Worm (Caenorhabditis elegans): ENCODE measurements around the gene C32A9.1.

Gene C32A9.1

DNA sequence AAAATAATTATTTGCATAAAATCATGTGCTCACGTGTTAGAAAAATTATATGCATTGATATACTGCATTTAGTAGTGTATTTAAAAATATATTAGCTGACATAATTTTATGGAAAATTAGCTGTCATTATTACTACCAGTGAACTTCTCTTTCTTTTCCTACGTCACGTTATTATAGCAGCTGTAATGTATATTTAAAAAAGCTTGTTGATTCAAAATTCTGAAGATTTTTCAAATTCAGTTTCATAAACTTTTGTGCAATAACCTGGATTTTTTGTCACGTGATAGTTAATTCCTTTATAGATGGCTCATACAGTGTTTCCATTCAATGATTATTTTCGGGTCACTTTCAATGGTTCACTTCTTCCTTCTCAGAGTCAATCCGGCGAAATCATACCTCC lies 47.5 kb downstream of the C32A9.1 start, which contains the start of gene F44A6.3:
F44A6.3 (plus strand) TSS at position 301 of the 400 bp plus-strand sequence.
- TF ChIP-seq let-526 (GFP tag; IDR thresholded peaks at IDR 0.05) (no peak), ztf-3 (GFP tag; optimal IDR thresholded peaks at IDR 0.05) (no peak)

DNA sequence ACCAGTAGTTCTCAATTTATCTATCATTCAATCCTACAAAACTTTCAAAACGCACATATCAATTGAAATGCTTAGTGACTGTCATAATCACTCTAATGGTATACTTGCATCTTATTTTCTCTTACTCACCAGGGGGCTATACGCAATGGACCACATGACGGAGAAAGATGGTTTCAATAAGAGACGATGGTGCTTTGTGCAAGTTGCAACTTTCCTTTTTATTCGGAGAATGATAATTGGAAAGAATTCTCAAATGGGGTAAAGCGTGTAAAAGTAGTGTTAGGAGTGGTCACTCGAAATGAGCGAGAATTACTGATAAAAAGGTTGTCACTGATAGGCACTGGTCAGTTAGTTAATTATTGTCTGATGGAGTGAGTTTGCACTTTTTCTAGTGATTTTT lies 51.5 kb downstream of the C32A9.1 start:
- TF ChIP-seq tbx-9 (tag; optimal IDR thresholded peaks at IDR 0.05; ENCODE audit: borderline replicate concordance): no peak
- TF ChIP-seq F39B2.1 (GFP tag; IDR thresholded peaks at IDR 0.05): no peak
- no peak for TF ChIP-seq egl-18 (GFP tag; IDR thresholded peaks at IDR 0.05)
- no peak for TF ChIP-seq let-526 (GFP tag; IDR thresholded peaks at IDR 0.05)
- TF ChIP-seq madf-3 (GFP tag; IDR thresholded peaks at IDR 0.05): no peak
- no peak for TF ChIP-seq him-1 (tag; optimal IDR thresholded peaks at IDR 0.05)
